Fruit fly (Drosophila melanogaster) whole organism, pupa: Measurements from ENCODE around the gene Cad99C.
A peak's percentile ranks its signal among the peaks of the same experiment; 100 is the strongest.

Experiments used
- CG10348 ChIP-seq: fragments of 200-800 bp; sonication (Bioruptor generic); IDR thresholded peaks from 2 replicates; pipeline ENCODE4 v1.3.6; 2022; ENCODE audit warnings: missing biosample characterization, missing genetic modification characterization
- CG12605 ChIP-seq: fragments of 200-800 bp; sonication (Bioruptor generic); IDR thresholded peaks from 2 replicates; pipeline ENCODE4 v1.3.6; 2022; ENCODE audit warnings: missing biosample characterization, missing genetic modification characterization
- CG13204 ChIP-seq: fragments of 200-800 bp; sonication (Bioruptor generic); optimal IDR thresholded peaks from 2 replicates; lab custom pipeline; 2018; ENCODE audit warnings: missing biosample characterization, mild to moderate bottlenecking, missing genetic modification characterization, moderate library complexity
- CG14655 ChIP-seq: fragments of 200-800 bp; sonication (Bioruptor generic); optimal IDR thresholded peaks from 3 replicates; lab custom pipeline; 2017; ENCODE audit warnings: mild to moderate bottlenecking, missing biosample characterization, missing genetic modification reagents, missing genetic modification characterization
- CG15710 ChIP-seq: fragments of 200-800 bp; sonication (Bioruptor generic); optimal IDR thresholded peaks from 2 replicates; lab custom pipeline; 2018; ENCODE audit warnings: missing biosample characterization, mild to moderate bottlenecking, missing genetic modification characterization, moderate library complexity
- CG17806 ChIP-seq: fragments of 200-800 bp; sonication (Bioruptor generic); optimal IDR thresholded peaks from 2 replicates; lab custom pipeline; 2018; ENCODE audit warnings: missing biosample characterization, mild to moderate bottlenecking, missing genetic modification characterization, moderate library complexity
- CG32121 ChIP-seq: fragments of 200-800 bp; sonication (Bioruptor generic); IDR thresholded peaks from 2 replicates; pipeline ENCODE4 v1.3.6; 2022; ENCODE audit warnings: missing biosample characterization, missing genetic modification characterization
- CG34367 ChIP-seq: fragments of 200-800 bp; sonication (Bioruptor generic); optimal IDR thresholded peaks from 2 replicates; lab custom pipeline; 2018; ENCODE audit warnings: missing biosample characterization, mild to moderate bottlenecking, missing genetic modification characterization
- CG4496 ChIP-seq: fragments of 200-800 bp; sonication (Bioruptor generic); IDR thresholded peaks from 3 replicates; pipeline ENCODE4 v1.3.6; 2022; ENCODE audit warnings: missing biosample characterization, missing genetic modification characterization
- CG8159 ChIP-seq: fragments of 200-800 bp; sonication (Bioruptor generic); optimal IDR thresholded peaks from 3 replicates; lab custom pipeline; 2018; ENCODE audit warnings: missing biosample characterization, mild to moderate bottlenecking, missing genetic modification characterization, moderate library complexity
- CG8301 ChIP-seq: fragments of 200-800 bp; sonication (Bioruptor generic); optimal IDR thresholded peaks from 2 replicates; lab custom pipeline; 2018; ENCODE audit warnings: missing biosample characterization, mild to moderate bottlenecking, missing genetic modification characterization
- CG9948 ChIP-seq: fragments of 200-800 bp; sonication (Bioruptor generic); optimal IDR thresholded peaks from 2 replicates; lab custom pipeline; 2018; ENCODE audit warnings: missing biosample characterization, mild to moderate bottlenecking, missing genetic modification characterization, moderate library complexity
- D1 ChIP-seq: fragments of 200-800 bp; sonication (Bioruptor generic); optimal IDR thresholded peaks from 2 replicates; lab custom pipeline; 2018; ENCODE audit warnings: missing biosample characterization, mild to moderate bottlenecking, missing genetic modification characterization, moderate library complexity
- EcR ChIP-seq: fragments of 200-800 bp; sonication (Bioruptor generic); optimal IDR thresholded peaks from 3 replicates; lab custom pipeline; 2019; ENCODE audit warnings: missing biosample characterization, missing genetic modification characterization, mild to moderate bottlenecking, moderate library complexity, missing genetic modification reagents
- Ets98B ChIP-seq: fragments of 200-800 bp; sonication (Bioruptor generic); IDR thresholded peaks from 2 replicates; pipeline ENCODE4 v1.3.6; 2022; ENCODE audit warnings: missing biosample characterization, missing genetic modification characterization
- Pif1A ChIP-seq: fragments of 200-800 bp; sonication (Bioruptor generic); optimal IDR thresholded peaks from 3 replicates; lab custom pipeline; 2016; ENCODE audit warnings: missing biosample characterization, missing genetic modification characterization
- Pif1B ChIP-seq: fragments of 200-800 bp; sonication (Bioruptor generic); optimal IDR thresholded peaks from 3 replicates; lab custom pipeline; 2016; ENCODE audit warnings: missing biosample characterization, missing genetic modification characterization
- Snoo ChIP-seq: fragments of 200-800 bp; sonication (Bioruptor generic); optimal IDR thresholded peaks from 3 replicates; lab custom pipeline; 2017; ENCODE audit warnings: missing biosample characterization, mild to moderate bottlenecking, missing genetic modification characterization, inconsistent platforms
- fd96Ca ChIP-seq: fragments of 200-800 bp; sonication (Bioruptor generic); IDR thresholded peaks from 3 replicates; pipeline ENCODE4 v1.3.6; 2022; ENCODE audit warnings: missing biosample characterization, missing genetic modification characterization
- gl ChIP-seq: fragments of 200-800 bp; sonication (Bioruptor generic); optimal IDR thresholded peaks from 2 replicates; lab custom pipeline; 2018; ENCODE audit warnings: missing biosample characterization, mild to moderate bottlenecking, missing genetic modification characterization
- rn ChIP-seq: fragments of 200-800 bp; sonication (Bioruptor generic); IDR thresholded peaks from 2 replicates; pipeline ENCODE4 v1.3.6; 2022; ENCODE audit warnings: missing biosample characterization, missing genetic modification characterization

The Cad99C gene

dm6 chr3R:29841293-29841791 is at the start of gene Cad99C:
Gene Cad99C, plus strand, starts transcription at chr3R:29841657.
- TF ChIP-seq CG13204 (GFP tag; lab: Kevin White, UChicago) (peak; percentile 18), CG8301 (tag; lab: Kevin White, UChicago) (no peak), Pif1A (GFP tag; lab: Kevin White, UChicago) (no peak), Ets98B (peak; percentile 52), CG8159 (tag; lab: Kevin White, UChicago) (no peak), Snoo (tag; lab: Kevin White, UChicago) (peak; percentile 11), EcR (GFP tag; lab: Kevin White, UChicago) (peak; percentile 61), CG15710 (tag; lab: Kevin White, UChicago) (no peak), Pif1B (GFP tag; lab: Kevin White, UChicago) (no peak), CG4496 (GFP tag; lab: Robert Waterston, UW) (no peak), CG12605 (GFP tag; lab: Robert Waterston, UW) (peak; percentile 55; the same call in 1 of the 2 replicates), rn (GFP tag; lab: Robert Waterston, UW) (no peak), CG17806 (tag; lab: Kevin White, UChicago) (no peak), gl (tag; lab: Kevin White, UChicago) (no peak), CG32121 (GFP tag; lab: Robert Waterston, UW) (0 out of 2 replicates have a peak, but pooled peaks have one; percentile 46)

- peak; percentile 86 for TF ChIP-seq CG8159 (tag; lab: Kevin White, UChicago)
- TF ChIP-seq CG15710 (tag; lab: Kevin White, UChicago), result no peak
These were observed 47.1 kb upstream of the Cad99C start, which contains the start of gene sro for dm6 chr3R:29794161-29794882. Gene sro, plus strand, starts transcription at chr3R:29794597.

dm6 chr3R:29797183-29797582 is 44.3 kb upstream of the Cad99C start:
- TF ChIP-seq CG12605 (GFP tag; lab: Robert Waterston, UW), result no peak
- no peak for TF ChIP-seq CG8159 (tag; lab: Kevin White, UChicago)
- no peak for TF ChIP-seq fd96Ca
- no peak for TF ChIP-seq CG17806 (tag; lab: Kevin White, UChicago)
- no peak for TF ChIP-seq Pif1B (GFP tag; lab: Kevin White, UChicago)
- TF ChIP-seq CG13204 (GFP tag; lab: Kevin White, UChicago), result no peak
- TF ChIP-seq CG14655 (GFP tag; lab: Kevin White, UChicago), result no peak
- TF ChIP-seq Ets98B, result no peak
- no peak for TF ChIP-seq CG32121 (GFP tag; lab: Robert Waterston, UW)
- TF ChIP-seq CG10348 (GFP tag; lab: Robert Waterston, UW), result no peak
- TF ChIP-seq CG4496 (GFP tag; lab: Robert Waterston, UW), result no peak
- no peak for TF ChIP-seq rn (GFP tag; lab: Robert Waterston, UW)
- TF ChIP-seq Pif1A (GFP tag; lab: Kevin White, UChicago), result no peak
- TF ChIP-seq EcR (GFP tag; lab: Kevin White, UChicago), result no peak
- no peak for TF ChIP-seq gl (tag; lab: Kevin White, UChicago)
- TF ChIP-seq CG15710 (tag; lab: Kevin White, UChicago), result no peak

- TF ChIP-seq CG34367 (tag; lab: Kevin White, UChicago) (peak; percentile 20), CG12605 (GFP tag; lab: Robert Waterston, UW) (no peak), D1 (tag; lab: Kevin White, UChicago) (no peak), CG14655 (GFP tag; lab: Kevin White, UChicago) (no peak), Pif1B (GFP tag; lab: Kevin White, UChicago) (no peak), CG9948 (tag; lab: Kevin White, UChicago) (peak; percentile 11), Snoo (tag; lab: Kevin White, UChicago) (peak; percentile 3), gl (tag; lab: Kevin White, UChicago) (no peak), CG4496 (GFP tag; lab: Robert Waterston, UW) (peak; percentile 46; the same call in 1 of the 3 replicates), CG32121 (GFP tag; lab: Robert Waterston, UW) (peak; percentile 21; the same call in 1 of the 2 replicates), EcR (GFP tag; lab: Kevin White, UChicago) (peak; percentile 98), Pif1A (GFP tag; lab: Kevin White, UChicago) (no peak), fd96Ca (peak; percentile 26; the same call in 1 of the 3 replicates), CG10348 (GFP tag; lab: Robert Waterston, UW) (no peak), CG8301 (tag; lab: Kevin White, UChicago) (no peak), CG8159 (tag; lab: Kevin White, UChicago) (peak; percentile 52), rn (GFP tag; lab: Robert Waterston, UW) (no peak), Ets98B (no peak; the same call in 1 of the 2 replicates), CG17806 (tag; lab: Kevin White, UChicago) (peak; percentile 9), CG15710 (tag; lab: Kevin White, UChicago) (peak; percentile 33), CG13204 (GFP tag; lab: Kevin White, UChicago) (no peak)
These were observed 42.3 kb upstream of the Cad99C start, which contains the start of the genes Rnb and Drice for dm6 chr3R:29798966-29799680. Gene Rnb, minus strand, starts transcription at chr3R:29799354. Gene Drice, plus strand, starts transcription at chr3R:29799658.

dm6 chr3R:29799681-29800028 is 41.8 kb upstream of the Cad99C start:
- TF ChIP-seq CG8301 (tag; lab: Kevin White, UChicago), result no peak
- no peak for TF ChIP-seq CG9948 (tag; lab: Kevin White, UChicago)
- TF ChIP-seq Pif1A (GFP tag; lab: Kevin White, UChicago), result no peak
- no peak for TF ChIP-seq CG32121 (GFP tag; lab: Robert Waterston, UW)
- TF ChIP-seq CG10348 (GFP tag; lab: Robert Waterston, UW), result no peak
- TF ChIP-seq CG13204 (GFP tag; lab: Kevin White, UChicago), result no peak
- TF ChIP-seq D1 (tag; lab: Kevin White, UChicago), result no peak
- TF ChIP-seq Pif1B (GFP tag; lab: Kevin White, UChicago), result no peak
- TF ChIP-seq CG14655 (GFP tag; lab: Kevin White, UChicago), result no peak
